Worm (Caenorhabditis elegans): ENCODE data around the gene str-35.

ce11 chrV:4497161-4497560, 22.5 kb downstream of the str-35 start, which contains the start of gene unc-62:
- no peak for TF ChIP-seq lsl-1 (GFP tag; optimal IDR thresholded peaks at IDR 0.05)
- TF ChIP-seq hmg-1.2 (GFP tag; IDR thresholded peaks at IDR 0.05) = no peak
- TF ChIP-seq ceh-40 (GFP tag; IDR thresholded peaks at IDR 0.05) = no peak

Measured in whole organism, young adult.